Worm (Caenorhabditis elegans) whole organism, early embryonic: ENCODE data around the gene R01H2.2.

Source experiments
- B0310.2 ChIP-seq: sonication (generic microtip); optimal IDR thresholded peaks from 2 replicates; lab custom pipeline; 2016; ENCODE audit warnings: mild to moderate bottlenecking, missing genetic modification characterization, missing compliant biosample characterization
- F13C5.2 ChIP-seq: sonication (generic microtip); optimal IDR thresholded peaks from 2 replicates; lab custom pipeline; 2017; ENCODE audit warnings: mild to moderate bottlenecking, missing genetic modification characterization, inconsistent platforms, missing compliant biosample characterization
- aly-1 ChIP-seq: sonication (generic microtip); optimal IDR thresholded peaks from 2 replicates; lab custom pipeline; 2016; ENCODE audit warnings: missing genetic modification characterization, missing compliant biosample characterization
- ama-1 ChIP-seq: fragments of 150-350 bp; optimal IDR thresholded peaks from 2 replicates; lab custom pipeline; 2014
- ceh-13 ChIP-seq: fragments of 200-800 bp; sonication (Bioruptor generic); optimal IDR thresholded peaks from 2 replicates; lab custom pipeline; 2018; ENCODE audit warnings: mild to moderate bottlenecking, missing genetic modification characterization, missing compliant biosample characterization
- ceh-36 ChIP-seq: sonication (generic microtip); optimal IDR thresholded peaks from 2 replicates; lab custom pipeline; 2016; ENCODE audit warnings: missing genetic modification characterization, inconsistent platforms, missing compliant biosample characterization
- ets-7 ChIP-seq: sonication (generic microtip); optimal IDR thresholded peaks from 2 replicates; lab custom pipeline; 2016; ENCODE audit warnings: missing genotype, missing genetic modification characterization, missing compliant biosample characterization
- flt-1 ChIP-seq: fragments of 200-800 bp; sonication (Bioruptor generic); IDR thresholded peaks from 2 replicates; pipeline ENCODE4 v1.3.6; 2022; ENCODE audit warnings: missing genetic modification characterization, missing compliant biosample characterization
- hmbx-1 ChIP-seq: sonication (generic microtip); optimal IDR thresholded peaks from 2 replicates; lab custom pipeline; 2016; ENCODE audit warnings: mild to moderate bottlenecking, missing genetic modification characterization, missing compliant biosample characterization
- hmg-4 ChIP-seq: fragments of 200-800 bp; sonication (Bioruptor generic); optimal IDR thresholded peaks from 2 replicates; lab custom pipeline; 2018; ENCODE audit warnings: mild to moderate bottlenecking, missing genetic modification characterization, missing compliant biosample characterization
- hnd-1 ChIP-seq: sonication (generic microtip); optimal IDR thresholded peaks from 2 replicates; lab custom pipeline; 2016; ENCODE audit warnings: missing genetic modification characterization, missing compliant biosample characterization
- pes-1 ChIP-seq: fragments of 200-800 bp; sonication (Bioruptor generic); IDR thresholded peaks from 2 replicates; pipeline ENCODE4 v1.3.6; 2022; ENCODE audit warnings: missing genetic modification reagents, missing genetic modification characterization, missing compliant biosample characterization
- scrt-1 ChIP-seq: fragments of 200-800 bp; sonication (Bioruptor generic); IDR thresholded peaks from 2 replicates; pipeline ENCODE4 v1.3.6; 2022; ENCODE audit warnings: missing genetic modification characterization, missing compliant biosample characterization
- sea-1 ChIP-seq: fragments of 200-800 bp; sonication (Bioruptor generic); conservative IDR thresholded peaks from 2 replicates; pipeline ENCODE4 v1.3.6; 2022; ENCODE audit warnings: missing genetic modification characterization, missing compliant biosample characterization
- tbx-11 ChIP-seq: fragments of 200-800 bp; sonication (Bioruptor generic); IDR thresholded peaks from 2 replicates; pipeline ENCODE4 v1.3.6; 2022; ENCODE audit warnings: missing genetic modification characterization, missing compliant biosample characterization
- tbx-37 ChIP-seq: fragments of 200-800 bp; sonication (Bioruptor generic); conservative IDR thresholded peaks from 2 replicates; pipeline ENCODE4 v1.3.6; 2022; ENCODE audit warnings: missing genetic modification reagents, missing genetic modification characterization, missing compliant biosample characterization
- tra-4 ChIP-seq: sonication (generic microtip); optimal IDR thresholded peaks from 2 replicates; lab custom pipeline; 2017; ENCODE audit warnings: missing genetic modification characterization, missing compliant biosample characterization

R01H2.2 gene

DNA sequence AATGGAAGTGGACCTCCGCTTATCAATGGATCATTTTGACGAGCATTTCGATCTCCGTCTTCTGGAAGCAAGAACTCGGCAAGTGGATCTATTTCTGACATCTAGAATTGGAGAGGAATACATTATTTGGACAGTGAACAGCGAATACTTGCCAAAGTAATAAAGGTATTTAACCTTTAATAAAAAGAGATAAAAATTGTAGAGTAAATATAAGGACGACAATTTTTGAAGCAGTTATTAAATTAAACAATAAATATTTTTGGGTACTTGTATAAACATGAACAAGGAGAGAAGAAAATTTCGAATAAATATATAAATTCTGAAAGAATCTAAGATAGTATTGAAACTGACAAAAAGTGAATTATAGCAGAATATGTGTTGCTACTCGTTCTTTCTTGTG is 16.1 kb downstream of the R01H2.2 start, which contains the start of gene lin-37:
Gene lin-37 (minus strand): TSS at position 101 of the 400 bp plus-strand sequence.
- TF ChIP-seq B0310.2 (tag; lab: Kevin White, UChicago) (no peak), hnd-1 (no peak), ets-7 (tag; lab: Kevin White, UChicago) (no peak), ama-1 (no peak)

DNA sequence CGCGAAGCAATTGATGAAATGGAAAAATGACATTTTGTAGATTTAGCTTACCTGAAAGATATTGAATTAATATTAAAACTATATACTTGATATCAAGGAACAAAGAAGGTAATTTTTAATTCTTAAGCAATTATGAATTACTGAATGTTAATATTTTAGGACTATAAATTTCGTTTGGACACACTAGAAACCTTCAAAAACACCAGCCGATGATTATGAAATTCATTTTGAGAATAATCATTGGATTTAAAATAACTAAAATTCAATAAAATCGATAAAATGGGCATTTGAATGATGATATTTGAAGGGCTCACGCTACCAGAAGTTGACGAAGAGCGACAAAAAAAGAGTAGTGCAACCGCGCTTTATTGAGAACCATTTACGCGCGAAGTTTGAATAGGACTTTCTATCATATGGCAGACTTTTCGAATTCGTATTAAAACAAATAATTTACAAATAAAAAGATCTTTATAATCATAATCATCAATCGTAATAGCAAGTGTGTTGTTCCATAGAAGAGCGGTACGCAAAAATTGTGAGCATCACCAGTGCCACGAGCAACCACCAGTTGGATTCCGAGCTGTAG is 17.6 kb downstream of the R01H2.2 start, which contains the start of gene ZK418.5:
Gene ZK418.5 (minus strand): TSS at position 51 of the 586 bp plus-strand sequence.
- TF ChIP-seq sea-1: no peak
- no peak for TF ChIP-seq B0310.2 (tag; lab: Kevin White, UChicago)
- peak; percentile 60 for TF ChIP-seq F13C5.2
- TF ChIP-seq ama-1: no peak
- TF ChIP-seq hmbx-1 (tag; lab: Kevin White, UChicago): no peak
- no peak for TF ChIP-seq tbx-37 (GFP tag; lab: Robert Waterston, UW)
- TF ChIP-seq aly-1 (tag; lab: Kevin White, UChicago): no peak

DNA sequence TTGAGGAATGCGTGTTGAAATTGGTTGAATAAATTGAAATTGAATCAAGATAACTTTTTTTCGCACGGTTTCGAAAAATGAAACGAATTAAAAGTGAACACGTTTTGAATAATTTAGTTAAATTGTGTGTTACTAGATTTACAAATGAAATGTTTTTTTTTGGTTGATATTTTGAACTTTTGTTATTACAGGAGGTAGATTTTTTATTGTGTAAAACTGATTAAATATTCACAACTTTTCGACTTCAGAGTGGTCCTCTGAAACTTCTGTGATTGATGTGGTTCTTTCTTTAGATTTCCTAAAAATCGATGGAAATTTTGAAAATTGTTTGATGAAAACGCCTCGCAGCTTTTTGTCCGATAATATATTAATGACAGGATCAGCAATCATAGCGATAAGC is 20.0 kb downstream of the R01H2.2 start, which contains the start of gene ZK418.13:
Gene ZK418.13 (minus strand): TSS at position 101 of the 400 bp plus-strand sequence.
- no peak for TF ChIP-seq tra-4
- TF ChIP-seq ceh-36 (tag; lab: Kevin White, UChicago): no peak
- TF ChIP-seq flt-1 (GFP tag; lab: Robert Waterston, UW): no peak
- TF ChIP-seq tbx-11 (GFP tag; lab: Robert Waterston, UW): no peak
- no peak for TF ChIP-seq ets-7 (tag; lab: Kevin White, UChicago)
- no peak for TF ChIP-seq hmg-4 (GFP tag; lab: Kevin White, UChicago)
- no peak for TF ChIP-seq hmbx-1 (tag; lab: Kevin White, UChicago)
- no peak for TF ChIP-seq scrt-1
- no peak for TF ChIP-seq F13C5.2
- TF ChIP-seq tbx-37 (GFP tag; lab: Robert Waterston, UW): no peak
- no peak for TF ChIP-seq B0310.2 (tag; lab: Kevin White, UChicago)
- no peak for TF ChIP-seq aly-1 (tag; lab: Kevin White, UChicago)

DNA sequence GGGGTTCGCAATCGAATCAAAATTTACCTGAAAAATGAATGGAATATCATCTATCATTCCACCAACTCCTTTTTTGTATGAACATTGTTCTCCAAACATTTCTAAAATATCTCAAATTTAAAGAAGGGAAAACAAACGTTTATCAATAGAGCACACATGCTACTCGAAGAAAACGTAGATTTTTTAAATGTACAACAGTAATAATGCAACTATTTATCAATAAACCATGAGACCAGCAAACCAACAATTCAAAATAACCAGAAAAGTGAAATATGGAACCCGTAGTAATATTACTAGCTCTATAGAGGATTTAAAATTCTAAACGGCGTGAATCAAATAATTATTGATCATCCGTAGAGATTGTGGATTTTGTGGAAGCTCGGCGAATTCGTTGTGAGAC is 22.4 kb downstream of the R01H2.2 start, which contains the start of gene ZK418.6:
Gene ZK418.6 (minus strand): TSS at position 101 of the 400 bp plus-strand sequence.
- TF ChIP-seq scrt-1 (no peak), flt-1 (GFP tag; lab: Robert Waterston, UW) (no peak), ceh-13 (no peak), ets-7 (tag; lab: Kevin White, UChicago) (no peak), F13C5.2 (no peak), tbx-11 (GFP tag; lab: Robert Waterston, UW) (no peak), hmg-4 (GFP tag; lab: Kevin White, UChicago) (no peak)

DNA sequence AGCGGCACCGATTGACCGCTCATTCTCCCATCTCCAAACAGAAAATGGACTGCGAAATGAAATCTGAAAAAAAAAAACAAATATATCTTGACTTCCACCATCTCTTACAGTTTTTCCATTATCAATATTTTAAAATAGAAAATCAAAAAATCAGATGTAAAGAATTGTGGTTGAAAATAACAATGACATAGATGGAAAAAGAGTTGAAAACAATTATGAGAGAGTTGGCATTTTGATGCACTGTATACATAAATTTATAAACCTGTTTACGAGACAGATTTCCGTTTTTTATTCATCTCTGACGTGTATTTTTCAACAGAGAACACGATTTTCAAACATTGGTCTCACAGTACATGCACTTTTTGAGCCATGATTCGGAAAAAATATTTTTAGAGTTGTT is 24.3 kb downstream of the R01H2.2 start, which contains the start of gene ZK418.7:
Gene ZK418.7 (minus strand): TSS at position 101 of the 400 bp plus-strand sequence.
- TF ChIP-seq ceh-36 (tag; lab: Kevin White, UChicago) (no peak), sea-1 (no peak), ets-7 (tag; lab: Kevin White, UChicago) (no peak), tbx-37 (GFP tag; lab: Robert Waterston, UW) (no peak)

DNA sequence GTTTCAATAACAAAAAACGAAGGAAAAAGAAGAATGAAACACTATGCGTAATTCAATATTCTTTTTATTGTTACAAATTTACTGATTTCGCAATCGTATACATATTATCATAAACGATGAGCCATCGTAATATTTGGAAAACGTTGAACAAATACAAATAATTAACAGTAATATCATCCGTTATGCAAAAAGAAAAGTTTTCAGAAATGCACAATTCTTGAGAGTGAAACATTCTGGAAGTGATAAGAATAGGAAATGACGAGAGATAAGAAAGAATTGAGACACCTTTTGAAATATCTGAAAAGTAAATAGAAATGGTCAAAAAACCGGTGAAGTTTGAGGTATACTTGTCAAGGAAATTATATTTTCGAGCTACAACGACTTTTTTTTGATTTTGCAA is 25.1 kb downstream of the R01H2.2 start:
- no peak for TF ChIP-seq ets-7 (tag; lab: Kevin White, UChicago)

DNA sequence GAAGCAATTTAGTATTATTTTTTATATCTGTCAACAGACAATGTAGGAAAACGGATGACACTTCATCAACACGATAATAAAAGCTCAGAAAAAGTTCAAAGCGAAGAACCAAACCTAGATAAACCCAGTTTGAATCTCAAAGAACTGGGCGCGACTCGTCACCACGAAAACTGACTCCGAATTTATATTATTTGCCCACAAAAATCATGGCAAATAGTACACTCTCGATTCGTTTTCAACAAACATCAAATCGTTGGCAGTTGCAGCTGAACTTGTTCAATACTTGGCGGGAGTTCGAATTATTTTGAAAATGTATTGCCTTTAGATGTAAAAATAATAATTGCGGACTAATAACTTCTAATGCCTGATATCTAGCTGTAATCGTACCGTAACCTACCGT is 26.8 kb downstream of the R01H2.2 start:
- no peak for TF ChIP-seq tra-4

DNA sequence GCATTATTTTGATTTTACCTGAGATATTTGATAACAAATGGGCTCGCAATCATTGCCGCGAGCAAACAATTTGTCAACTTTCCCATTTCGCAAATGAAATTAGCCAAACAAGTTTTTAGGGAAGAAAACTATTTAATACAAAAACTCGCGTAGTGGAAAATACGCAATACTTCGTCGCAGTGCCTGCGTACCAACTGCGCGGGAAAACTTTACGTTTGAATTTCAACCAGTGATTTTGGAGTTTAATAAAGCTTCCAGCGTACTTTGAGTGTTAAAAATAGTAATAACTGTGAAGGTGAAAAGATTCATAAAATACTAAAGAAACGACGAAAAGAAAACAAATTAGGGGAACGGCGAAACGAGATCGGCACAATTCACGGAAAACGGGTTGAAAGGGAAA is 28.6 kb downstream of the R01H2.2 start, which contains the start of gene tofu-7:
Gene tofu-7 (minus strand): TSS at position 111 of the 400 bp plus-strand sequence.
- TF ChIP-seq flt-1 (GFP tag; lab: Robert Waterston, UW): no peak
- no peak for TF ChIP-seq tra-4
- no peak for TF ChIP-seq ceh-13
- no peak for TF ChIP-seq tbx-11 (GFP tag; lab: Robert Waterston, UW)
- no peak for TF ChIP-seq ets-7 (tag; lab: Kevin White, UChicago)
- no peak for TF ChIP-seq ceh-36 (tag; lab: Kevin White, UChicago)
- TF ChIP-seq scrt-1: no peak
- TF ChIP-seq ama-1: no peak
- TF ChIP-seq aly-1 (tag; lab: Kevin White, UChicago): no peak
- no peak for TF ChIP-seq sea-1
- no peak for TF ChIP-seq hmg-4 (GFP tag; lab: Kevin White, UChicago)

DNA sequence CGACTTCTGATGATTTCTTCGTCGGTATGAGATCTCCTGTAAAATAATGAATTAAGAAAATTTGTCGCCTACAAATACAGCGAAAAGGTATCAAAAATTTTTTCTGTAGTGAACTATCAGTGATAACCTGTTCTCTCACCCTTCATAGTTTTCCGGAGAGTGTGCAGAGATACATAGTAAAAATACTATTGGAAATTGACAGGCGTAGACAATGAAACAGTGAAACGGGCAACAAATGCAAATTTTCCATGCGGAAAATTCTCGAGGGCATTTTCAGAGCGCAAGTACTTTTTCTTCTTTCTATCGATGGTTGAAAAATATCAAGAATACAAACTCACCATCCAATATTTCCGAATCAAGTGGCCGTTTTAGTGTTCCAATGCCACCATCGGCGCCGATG is 30.8 kb downstream of the R01H2.2 start:
- TF ChIP-seq flt-1 (GFP tag; lab: Robert Waterston, UW) (no peak), tbx-37 (GFP tag; lab: Robert Waterston, UW) (no peak), sea-1 (no peak), ceh-36 (tag; lab: Kevin White, UChicago) (no peak), pes-1 (GFP tag; lab: Robert Waterston, UW) (no peak), ets-7 (tag; lab: Kevin White, UChicago) (no peak), B0310.2 (tag; lab: Kevin White, UChicago) (no peak), hnd-1 (no peak), aly-1 (tag; lab: Kevin White, UChicago) (no peak), tbx-11 (GFP tag; lab: Robert Waterston, UW) (no peak), tra-4 (no peak)
